Fruit fly (Drosophila melanogaster) whole organism, adult: ENCODE results near the gene Fit2.

ENCODE experiments used
- CG11617 ChIP-seq: fragments of 200-800 bp; sonication (Bioruptor generic); optimal IDR thresholded peaks from 2 replicates; lab custom pipeline; 2017; ENCODE audit warnings: mild to moderate bottlenecking, missing biosample characterization, missing genetic modification reagents, missing genetic modification characterization
- CG12768 ChIP-seq: fragments of 200-800 bp; sonication (Bioruptor generic); optimal IDR thresholded peaks from 2 replicates; lab custom pipeline; 2017; ENCODE audit warnings: missing biosample characterization, missing genetic modification characterization, mild to moderate bottlenecking, moderate library complexity, missing genetic modification reagents
- CG14711 ChIP-seq: fragments of 200-800 bp; sonication (Bioruptor generic); optimal IDR thresholded peaks from 2 replicates; lab custom pipeline; 2018; ENCODE audit warnings: missing biosample characterization, mild to moderate bottlenecking, missing genetic modification characterization, moderate library complexity
- CG1620 ChIP-seq: fragments of 200-800 bp; sonication (Bioruptor generic); optimal IDR thresholded peaks from 2 replicates; lab custom pipeline; 2016; ENCODE audit warnings: missing biosample characterization, missing genetic modification characterization
- CG33017 ChIP-seq: fragments of 200-800 bp; sonication (Bioruptor generic); optimal IDR thresholded peaks from 2 replicates; lab custom pipeline; 2018; ENCODE audit warnings: missing biosample characterization, mild to moderate bottlenecking, missing genetic modification characterization, moderate library complexity
- CG5204 ChIP-seq: fragments of 200-800 bp; sonication (Bioruptor generic); optimal IDR thresholded peaks from 2 replicates; lab custom pipeline; 2016; ENCODE audit warnings: missing biosample characterization, missing genetic modification characterization
- CG7045 ChIP-seq: fragments of 200-800 bp; sonication (Bioruptor generic); optimal IDR thresholded peaks from 2 replicates; lab custom pipeline; 2017; ENCODE audit warnings: missing biosample characterization, mild to moderate bottlenecking, missing genetic modification characterization
- CG7101 ChIP-seq: fragments of 200-800 bp; sonication (Bioruptor generic); optimal IDR thresholded peaks from 2 replicates; lab custom pipeline; 2018; ENCODE audit warnings: missing biosample characterization, mild to moderate bottlenecking, missing genetic modification characterization, moderate library complexity
- Clk ChIP-seq: fragments of 200-800 bp; sonication (Bioruptor generic); optimal IDR thresholded peaks from 2 replicates; lab custom pipeline; 2017; ENCODE audit warnings: missing biosample characterization, missing genetic modification characterization
- Crg-1 ChIP-seq: fragments of 200-800 bp; sonication (Bioruptor generic); optimal IDR thresholded peaks from 2 replicates; lab custom pipeline; 2016; ENCODE audit warnings: missing biosample characterization, missing genetic modification characterization
- Hr96 ChIP-seq: fragments of 200-800 bp; sonication (Bioruptor generic); optimal IDR thresholded peaks from 2 replicates; lab custom pipeline; 2016; ENCODE audit warnings: missing biosample characterization, missing genetic modification characterization
- Mnt ChIP-seq: fragments of 200-800 bp; sonication (Bioruptor generic); optimal IDR thresholded peaks from 2 replicates; lab custom pipeline; 2016; ENCODE audit warnings: missing biosample characterization, mild to moderate bottlenecking, missing genetic modification characterization
- bab1 ChIP-seq: fragments of 200-800 bp; sonication (Bioruptor generic); optimal IDR thresholded peaks from 3 replicates; lab custom pipeline; 2019; ENCODE audit warnings: missing biosample characterization, mild to moderate bottlenecking, missing genetic modification characterization, moderate library complexity
- cic ChIP-seq: fragments of 200-800 bp; sonication (Bioruptor generic); optimal IDR thresholded peaks from 2 replicates; lab custom pipeline; 2017; ENCODE audit warnings: missing biosample characterization, mild to moderate bottlenecking, missing genetic modification characterization, moderate library complexity
- cnc ChIP-seq, 2 experiments: fragments of >200 bp; optimal IDR thresholded peaks; 2 replicates each; lab custom pipeline; 2017
- kay ChIP-seq: fragments of 200-800 bp; sonication (Bioruptor generic); peaks from one replicate; lab custom pipeline; 2016; ENCODE audit warnings: missing biosample characterization, missing genetic modification characterization, borderline replicate concordance
- ovo ChIP-seq: fragments of 200-800 bp; sonication (Bioruptor generic); optimal IDR thresholded peaks from 2 replicates; lab custom pipeline; 2016; ENCODE audit warnings: missing biosample characterization, missing genetic modification characterization
- pad ChIP-seq: fragments of 200-800 bp; sonication (Bioruptor generic); optimal IDR thresholded peaks from 3 replicates; lab custom pipeline; 2017; ENCODE audit warnings: missing biosample characterization, missing genetic modification characterization, mild to moderate bottlenecking, moderate library complexity, missing genetic modification reagents
- tj ChIP-seq: fragments of 200-800 bp; sonication (Bioruptor generic); optimal IDR thresholded peaks from 3 replicates; lab custom pipeline; 2017; ENCODE audit warnings: missing biosample characterization, mild to moderate bottlenecking, missing genetic modification characterization, moderate library complexity
- toe ChIP-seq: fragments of 200-800 bp; sonication (Bioruptor generic); optimal IDR thresholded peaks from 2 replicates; lab custom pipeline; 2016; ENCODE audit warnings: missing biosample characterization, missing genetic modification characterization

Fit2 gene

dm6 chr3L:16984813-16985387 is 39.2 kb upstream of the Fit2 start:
- TF ChIP-seq Mnt (GFP tag; lab: Kevin White, UChicago) (no peak), CG7101 (tag; lab: Kevin White, UChicago) (no peak), tj (GFP tag; lab: Kevin White, UChicago) (no peak), CG14711 (tag; lab: Kevin White, UChicago) (no peak), CG1620 (no peak), cic (GFP tag; lab: Kevin White, UChicago) (peak; percentile 19), kay (GFP tag; lab: Kevin White, UChicago) (no peak)

dm6 chr3L:16985578-16985977 is 38.5 kb upstream of the Fit2 start:
- TF ChIP-seq pad, result no peak
- peak; percentile 39 for TF ChIP-seq kay (GFP tag; lab: Kevin White, UChicago)
- TF ChIP-seq CG11617, result no peak
- no peak for TF ChIP-seq cnc (optimal IDR thresholded peaks at IDR 0.05; lab: Kevin White, UChicago)

dm6 chr3L:16986062-16987013 is 37.8 kb upstream of the Fit2 start:
- TF ChIP-seq CG14711 (tag; lab: Kevin White, UChicago), result peak; percentile 1
- TF ChIP-seq pad, result peak; percentile 54
- peak; percentile 52 for TF ChIP-seq Hr96 (GFP tag; lab: Kevin White, UChicago)
- peak; percentile 16 for TF ChIP-seq CG7101 (tag; lab: Kevin White, UChicago)
- TF ChIP-seq kay (GFP tag; lab: Kevin White, UChicago), result peak; percentile 7
- TF ChIP-seq tj (GFP tag; lab: Kevin White, UChicago), result peak; percentile 9
- no peak for TF ChIP-seq Mnt (GFP tag; lab: Kevin White, UChicago)
- TF ChIP-seq CG33017 (tag; lab: Kevin White, UChicago), result no peak
- TF ChIP-seq CG12768, result no peak
- no peak for TF ChIP-seq cnc (optimal IDR thresholded peaks at IDR 0.05; lab: Kevin White, UChicago)
- peak; percentile 48 for TF ChIP-seq CG11617
- peak; percentile 7 for TF ChIP-seq CG1620
- peak; percentile 16 for TF ChIP-seq cic (GFP tag; lab: Kevin White, UChicago)
- TF ChIP-seq CG7045 (GFP tag; lab: Kevin White, UChicago), result peak; percentile 58

- TF ChIP-seq CG33017 (tag; lab: Kevin White, UChicago), result no peak
- TF ChIP-seq kay (GFP tag; lab: Kevin White, UChicago), result no peak
- TF ChIP-seq bab1 (GFP tag; lab: Kevin White, UChicago), result no peak
- no peak for TF ChIP-seq cnc (optimal IDR thresholded peaks at IDR 0.05; lab: Kevin White, UChicago)
- TF ChIP-seq CG11617, result no peak
- TF ChIP-seq cic (GFP tag; lab: Kevin White, UChicago), result no peak
- no peak for TF ChIP-seq CG5204 (GFP tag; lab: Kevin White, UChicago)
Observed at dm6 chr3L:16987347-16987746, 36.8 kb upstream of the Fit2 start.

dm6 chr3L:16988526-16988925 is 35.6 kb upstream of the Fit2 start:
- TF ChIP-seq CG1620 (no peak), Clk (GFP tag; lab: Kevin White, UChicago) (no peak), kay (GFP tag; lab: Kevin White, UChicago) (no peak), CG7101 (tag; lab: Kevin White, UChicago) (no peak), cic (GFP tag; lab: Kevin White, UChicago) (no peak), CG5204 (GFP tag; lab: Kevin White, UChicago) (no peak), toe (no peak), CG14711 (tag; lab: Kevin White, UChicago) (no peak), tj (GFP tag; lab: Kevin White, UChicago) (no peak), cnc (optimal IDR thresholded peaks at IDR 0.05; lab: Kevin White, UChicago) (no peak), CG33017 (tag; lab: Kevin White, UChicago) (no peak)

dm6 chr3L:16989169-16989568 is 35.0 kb upstream of the Fit2 start:
- TF ChIP-seq CG14711 (tag; lab: Kevin White, UChicago) (no peak), CG11617 (no peak), bab1 (GFP tag; lab: Kevin White, UChicago) (no peak), CG7101 (tag; lab: Kevin White, UChicago) (no peak)

dm6 chr3L:16994805-16995204 is 29.3 kb upstream of the Fit2 start:
- no peak for TF ChIP-seq toe
- no peak for TF ChIP-seq CG7045 (GFP tag; lab: Kevin White, UChicago)
- no peak for TF ChIP-seq CG5204 (GFP tag; lab: Kevin White, UChicago)
- TF ChIP-seq tj (GFP tag; lab: Kevin White, UChicago), result no peak
- TF ChIP-seq Mnt (GFP tag; lab: Kevin White, UChicago), result no peak
- no peak for TF ChIP-seq bab1 (GFP tag; lab: Kevin White, UChicago)
- no peak for TF ChIP-seq CG12768
- TF ChIP-seq kay (GFP tag; lab: Kevin White, UChicago), result no peak
- TF ChIP-seq cic (GFP tag; lab: Kevin White, UChicago), result no peak
- no peak for TF ChIP-seq cnc (optimal IDR thresholded peaks at IDR 0.05; lab: Kevin White, UChicago)
- no peak for TF ChIP-seq CG14711 (tag; lab: Kevin White, UChicago)
- TF ChIP-seq ovo (GFP tag; lab: Kevin White, UChicago), result no peak
- no peak for TF ChIP-seq CG11617
- TF ChIP-seq Crg-1 (GFP tag; lab: Kevin White, UChicago), result no peak
- TF ChIP-seq pad, result no peak
